Fruit fly (Drosophila melanogaster) whole organism, wandering third instar larva: ENCODE results near the gene CG15141.

Source experiments
- Abd-B ChIP-seq: fragments of >200 bp; optimal IDR thresholded peaks from 2 replicates; lab custom pipeline; 2017; ENCODE audit warnings: missing biosample characterization, missing genetic modification characterization
- CG32264 ChIP-seq: fragments of 200-800 bp; sonication (Bioruptor generic); optimal IDR thresholded peaks from 2 replicates; lab custom pipeline; 2016; ENCODE audit warnings: missing biosample characterization, missing genetic modification characterization
- CG9705 ChIP-seq: fragments of 200-800 bp; sonication (Bioruptor generic); optimal IDR thresholded peaks from 2 replicates; lab custom pipeline; 2018; ENCODE audit warnings: missing biosample characterization, mild to moderate bottlenecking, missing genetic modification characterization
- CrebA ChIP-seq: fragments of 200-800 bp; sonication (Bioruptor generic); optimal IDR thresholded peaks from 2 replicates; lab custom pipeline; 2016; ENCODE audit warnings: missing biosample characterization, mild to moderate bottlenecking, missing genetic modification characterization, borderline replicate concordance
- Dfd ChIP-seq: fragments of >200 bp; optimal IDR thresholded peaks from 2 replicates; lab custom pipeline; 2017; ENCODE audit warnings: missing biosample characterization, missing genetic modification characterization
- Dif ChIP-seq: fragments of 200-275, 200-300 bp; sonication (Bioruptor generic); optimal IDR thresholded peaks from 2 replicates; lab custom pipeline; 2018; ENCODE audit warnings: missing biosample characterization, missing genetic modification characterization; ENCODE audit not compliant: partially characterized antibody
- GATAd ChIP-seq: sonication (Bioruptor generic); optimal IDR thresholded peaks from 2 replicates; lab custom pipeline; 2016; ENCODE audit warnings: missing biosample characterization, missing genetic modification characterization
- HLH106 ChIP-seq: fragments of 200-800 bp; optimal IDR thresholded peaks from 3 replicates; lab custom pipeline; 2019; ENCODE audit warnings: missing biosample characterization, mild to moderate bottlenecking, missing genetic modification characterization, moderate library complexity
- Hnf4 ChIP-seq: fragments of 200-800 bp; sonication (Bioruptor generic); optimal IDR thresholded peaks from 2 replicates; lab custom pipeline; 2016; ENCODE audit warnings: missing biosample characterization, mild to moderate bottlenecking, missing genetic modification characterization
- Hr78 ChIP-seq: fragments of >200 bp; optimal IDR thresholded peaks from 2 replicates; lab custom pipeline; 2017; ENCODE audit warnings: missing biosample characterization, missing genetic modification characterization
- Hr83 ChIP-seq: fragments of 200-300 bp; sonication (Bioruptor generic); optimal IDR thresholded peaks from 2 replicates; lab custom pipeline; 2016; ENCODE audit warnings: missing biosample characterization, mild to moderate bottlenecking, missing genetic modification characterization, moderate library complexity; ENCODE audit not compliant: poor library complexity, severe bottlenecking
- Jra ChIP-seq: sonication (Bioruptor generic); optimal IDR thresholded peaks from 2 replicates; lab custom pipeline; 2016; ENCODE audit warnings: missing biosample characterization, missing genetic modification characterization
- Myc ChIP-seq: fragments of >200 bp; optimal IDR thresholded peaks from 2 replicates; lab custom pipeline; 2017
- N ChIP-seq: fragments of >200 bp; optimal IDR thresholded peaks from 2 replicates; lab custom pipeline; 2018; ENCODE audit warnings: missing biosample characterization, missing external identifiers, missing genetic modification characterization
- OdsH ChIP-seq: fragments of 200-800 bp; sonication (Bioruptor generic); optimal IDR thresholded peaks from 2 replicates; lab custom pipeline; 2016; ENCODE audit warnings: missing biosample characterization, mild to moderate bottlenecking, missing genetic modification characterization
- Sp1 ChIP-seq: fragments of 200-800 bp; sonication (Bioruptor generic); optimal IDR thresholded peaks from 3 replicates; lab custom pipeline; 2019; ENCODE audit warnings: missing biosample characterization, mild to moderate bottlenecking, missing genetic modification characterization, moderate library complexity
- Vsx2 ChIP-seq: fragments of 200-300, 225-300 bp; sonication (Bioruptor generic); optimal IDR thresholded peaks from 2 replicates; lab custom pipeline; 2018; ENCODE audit warnings: missing biosample characterization, missing genetic modification characterization; ENCODE audit not compliant: partially characterized antibody
- br ChIP-seq: fragments of 200-800 bp; sonication (Bioruptor generic); optimal IDR thresholded peaks from 2 replicates; lab custom pipeline; 2016; ENCODE audit warnings: missing biosample characterization, missing genetic modification characterization
- brk ChIP-seq: fragments of 200-800 bp; sonication (Bioruptor generic); optimal IDR thresholded peaks from 2 replicates; lab custom pipeline; 2016; ENCODE audit warnings: missing biosample characterization, mild to moderate bottlenecking, missing genetic modification characterization
- dl ChIP-seq, 2 experiments: fragments of 175-275, 200-275 bp in 1 of 2; fragments of 200-275 bp in 1 of 2; sonication (Bioruptor generic); optimal IDR thresholded peaks; lab custom pipeline; 2018; ENCODE audit warnings: mild to moderate bottlenecking in 2 of 2, missing biosample characterization in 2 of 2, missing genetic modification characterization in 2 of 2, moderate library complexity in 2 of 2; ENCODE audit not compliant: partially characterized antibody in 2 of 2, insufficient read depth in 1 of 2
- dmrt93B ChIP-seq: fragments of 200-800 bp; sonication (Bioruptor generic); optimal IDR thresholded peaks from 2 replicates; lab custom pipeline; 2018; ENCODE audit warnings: missing biosample characterization, mild to moderate bottlenecking, missing genetic modification characterization
- dsf ChIP-seq: sonication (Bioruptor generic); optimal IDR thresholded peaks from 2 replicates; lab custom pipeline; 2016; ENCODE audit warnings: missing biosample characterization, missing genetic modification characterization, borderline replicate concordance
- ey ChIP-seq: fragments of 200-800 bp; sonication (Bioruptor generic); optimal IDR thresholded peaks from 2 replicates; lab custom pipeline; 2016; ENCODE audit warnings: missing biosample characterization, missing genetic modification characterization
- foxo ChIP-seq, 2 experiments: fragments of 200-800 bp; sonication (Bioruptor generic); optimal IDR thresholded peaks; 2 replicates in 1 of 2; 3 replicates in 1 of 2; lab custom pipeline; 2016 to 2017; ENCODE audit warnings: missing biosample characterization in 2 of 2, missing genetic modification characterization in 2 of 2
- fru ChIP-seq: fragments of 200-800 bp; sonication (Bioruptor generic); optimal IDR thresholded peaks from 3 replicates; lab custom pipeline; 2016; ENCODE audit warnings: missing biosample characterization, mild to moderate bottlenecking, missing genetic modification characterization
- h ChIP-seq: fragments of 200-800 bp; sonication (Bioruptor generic); optimal IDR thresholded peaks from 3 replicates; lab custom pipeline; 2016; ENCODE audit warnings: missing biosample characterization, mild to moderate bottlenecking, missing genetic modification characterization
- jim ChIP-seq: fragments of 175-275, 200-325 bp; sonication (Bioruptor generic); optimal IDR thresholded peaks from 2 replicates; lab custom pipeline; 2016; ENCODE audit warnings: missing biosample characterization, mild to moderate bottlenecking, missing genetic modification characterization
- lola ChIP-seq: fragments of >200 bp; optimal IDR thresholded peaks from 2 replicates; lab custom pipeline; 2017; ENCODE audit warnings: missing biosample characterization, missing genetic modification characterization
- pan ChIP-seq: fragments of >200 bp; optimal IDR thresholded peaks from 2 replicates; lab custom pipeline; 2017
- psq ChIP-seq: fragments of 200-800 bp; sonication (Bioruptor generic); optimal IDR thresholded peaks from 3 replicates; lab custom pipeline; 2017; ENCODE audit warnings: missing biosample characterization, mild to moderate bottlenecking, missing genetic modification characterization, moderate library complexity
- rgr ChIP-seq: fragments of 200-800 bp; sonication (Bioruptor generic); optimal IDR thresholded peaks from 3 replicates; lab custom pipeline; 2016; ENCODE audit warnings: missing biosample characterization, mild to moderate bottlenecking, missing genetic modification characterization
- sage ChIP-seq: fragments of 200-800 bp; sonication (Bioruptor generic); optimal IDR thresholded peaks from 2 replicates; lab custom pipeline; 2016; ENCODE audit warnings: missing biosample characterization, mild to moderate bottlenecking, missing genetic modification characterization
- sv ChIP-seq: fragments of 200-800 bp; sonication (Bioruptor generic); optimal IDR thresholded peaks from 3 replicates; lab custom pipeline; 2016; ENCODE audit warnings: missing biosample characterization, missing genetic modification characterization
- tai ChIP-seq: sonication (Bioruptor generic); optimal IDR thresholded peaks from 2 replicates; lab custom pipeline; 2016; ENCODE audit warnings: missing biosample characterization, missing genetic modification characterization
- usp ChIP-seq: fragments of >200 bp; optimal IDR thresholded peaks from 2 replicates; lab custom pipeline; 2017; ENCODE audit warnings: missing biosample characterization, missing genetic modification characterization
- woc ChIP-seq: sonication (Bioruptor generic); optimal IDR thresholded peaks from 2 replicates; lab custom pipeline; 2016; ENCODE audit warnings: missing biosample characterization, mild to moderate bottlenecking, missing genetic modification characterization

CG15141 gene

DNA sequence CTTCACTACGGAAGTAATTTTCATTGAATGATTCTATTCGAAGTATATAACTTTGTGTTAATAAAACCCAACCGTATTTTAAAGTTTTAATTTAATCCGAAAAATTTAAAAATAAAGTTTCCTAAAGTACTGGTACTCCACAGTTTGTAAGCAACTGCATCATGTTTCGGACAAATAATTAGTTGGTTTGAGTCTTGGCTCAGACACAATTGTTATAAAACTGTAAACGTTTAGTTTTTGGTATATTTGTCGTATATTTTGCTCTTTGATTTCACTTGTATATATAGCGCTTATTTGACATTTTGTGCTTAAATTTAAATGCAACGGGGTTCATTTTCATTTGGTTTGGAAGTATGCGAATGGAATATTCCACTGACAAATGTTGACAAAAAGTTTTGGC lies 41.9 kb upstream of the CG15141 start:
- TF ChIP-seq Myc (lab: Kevin White, UChicago) (peak; percentile 89), HLH106 (tag; lab: Kevin White, UChicago) (no peak), Dif (GFP tag; lab: Kevin White, UChicago) (peak; percentile 13)
- TF ChIP-seq, all 38 proteins: peak for 2

DNA sequence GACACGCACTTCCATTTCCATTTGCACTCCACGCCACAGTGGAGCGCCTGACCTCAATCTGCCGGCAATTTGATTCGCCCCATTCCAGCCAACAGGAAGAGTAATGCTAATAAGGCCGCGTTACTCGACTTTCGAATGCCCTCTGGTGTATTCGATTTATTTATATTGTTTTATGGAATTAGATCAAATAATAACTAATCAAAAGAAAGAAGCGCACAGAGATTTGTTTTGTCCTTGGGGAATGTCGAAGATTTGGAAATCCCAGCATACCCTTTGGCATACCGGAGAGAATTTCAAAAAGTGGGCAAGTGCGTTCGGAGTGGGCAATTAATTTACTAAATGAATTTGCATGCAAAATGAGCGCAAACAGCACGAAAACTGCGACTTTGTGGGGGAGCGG lies 35.6 kb upstream of the CG15141 start:
- no peak for TF ChIP-seq Abd-B (GFP tag; lab: Kevin White, UChicago)
- TF ChIP-seq br (GFP tag; lab: Kevin White, UChicago) = no peak
- TF ChIP-seq ey (GFP tag; lab: Kevin White, UChicago) = no peak
- TF ChIP-seq pan (lab: Kevin White, UChicago) = no peak
- TF ChIP-seq fru = no peak
- TF ChIP-seq Hr83 (GFP tag; lab: Kevin White, UChicago) = no peak
- TF ChIP-seq Dfd = no peak
- no peak for TF ChIP-seq Vsx2 (GFP tag; lab: Kevin White, UChicago)
- no peak for TF ChIP-seq GATAd (GFP tag; lab: Kevin White, UChicago)
- no peak for TF ChIP-seq Dif (GFP tag; lab: Kevin White, UChicago)
- no peak for TF ChIP-seq Sp1 (GFP tag; lab: Kevin White, UChicago)
- no peak for TF ChIP-seq brk (GFP tag; lab: Kevin White, UChicago)

DNA sequence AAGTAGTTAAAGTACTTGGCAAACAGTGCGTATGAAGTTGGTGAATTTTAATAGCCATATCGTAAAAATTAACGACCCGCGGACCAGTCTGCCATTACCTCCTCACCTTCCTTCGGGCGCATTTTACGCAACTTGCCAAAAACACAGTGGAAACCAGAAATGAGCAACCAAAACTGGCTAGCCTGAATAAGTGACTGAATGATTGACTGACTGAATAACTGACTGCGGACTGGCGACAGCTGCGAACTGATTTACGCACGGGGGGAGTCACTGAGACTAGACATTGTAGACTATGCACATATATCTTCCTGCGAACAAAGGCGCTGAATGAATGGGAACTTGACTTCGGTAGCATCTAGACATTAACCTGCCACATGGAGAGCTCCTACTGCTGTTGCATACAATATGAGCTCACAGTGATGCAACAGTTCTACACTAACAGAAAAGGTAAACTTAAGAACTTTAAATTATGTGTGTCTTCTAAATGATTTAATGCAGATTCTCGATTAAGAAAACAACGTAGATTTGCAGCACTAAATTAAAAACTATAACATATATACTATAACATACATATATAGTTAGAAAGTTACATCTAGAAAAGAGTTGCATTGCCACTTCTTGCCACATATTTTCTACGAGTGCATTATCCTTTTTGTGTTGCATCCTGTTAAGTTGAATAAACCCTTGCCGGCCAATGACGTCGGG lies 34.3 kb upstream of the CG15141 start:
- TF ChIP-seq N (GFP tag; lab: Kevin White, UChicago) (no peak), usp (GFP tag; lab: Kevin White, UChicago) (no peak), OdsH (GFP tag; lab: Kevin White, UChicago) (no peak), woc (GFP tag; lab: Kevin White, UChicago) (no peak), pan (lab: Kevin White, UChicago) (no peak), tai (GFP tag; lab: Kevin White, UChicago) (no peak), Hnf4 (no peak), br (GFP tag; lab: Kevin White, UChicago) (no peak), Myc (lab: Kevin White, UChicago) (no peak), GATAd (GFP tag; lab: Kevin White, UChicago) (no peak), dsf (GFP tag; lab: Kevin White, UChicago) (no peak), foxo (GFP tag; optimal IDR thresholded peaks at IDR 0.05; lab: Kevin White, UChicago) (no peak), dl (GFP tag; optimal IDR thresholded peaks at IDR 0.05; lab: Kevin White, UChicago; ENCODE audit: insufficient read depth in 1 of 2, partially characterized antibody in 2 of 2) (no peak), CrebA (GFP tag; lab: Kevin White, UChicago) (no peak), jim (GFP tag; lab: Kevin White, UChicago) (no peak), Hr83 (GFP tag; lab: Kevin White, UChicago) (no peak), CG9705 (GFP tag; lab: Kevin White, UChicago) (no peak), fru (no peak), brk (GFP tag; lab: Kevin White, UChicago) (no peak)

- TF ChIP-seq Dfd (no peak), psq (GFP tag; lab: Kevin White, UChicago) (no peak), foxo (GFP tag; optimal IDR thresholded peaks at IDR 0.05; lab: Kevin White, UChicago) (no peak)
Measured at dm6 chr2L:17377818-17378217, 32.6 kb upstream of the CG15141 start.

- TF ChIP-seq jim (GFP tag; lab: Kevin White, UChicago) (no peak), dmrt93B (GFP tag; lab: Kevin White, UChicago) (peak; percentile 10), sage (no peak), h (peak; percentile 62), Dif (GFP tag; lab: Kevin White, UChicago) (no peak), psq (GFP tag; lab: Kevin White, UChicago) (peak; percentile 60), Hr78 (GFP tag; lab: Kevin White, UChicago) (no peak), dl (GFP tag; optimal IDR thresholded peaks at IDR 0.05; lab: Kevin White, UChicago; ENCODE audit: insufficient read depth in 1 of 2, partially characterized antibody in 2 of 2) (no peak), sv (peak; percentile 91), HLH106 (tag; lab: Kevin White, UChicago) (peak; percentile 70), lola (GFP tag; lab: Kevin White, UChicago) (no peak), rgr (GFP tag; lab: Kevin White, UChicago) (peak; percentile 74), tai (GFP tag; lab: Kevin White, UChicago) (peak; percentile 55), CG32264 (GFP tag; lab: Kevin White, UChicago) (peak; percentile 12), dsf (GFP tag; lab: Kevin White, UChicago) (no peak), pan (lab: Kevin White, UChicago) (no peak), CG9705 (GFP tag; lab: Kevin White, UChicago) (no peak), CrebA (GFP tag; lab: Kevin White, UChicago) (no peak), Jra (peak; percentile 54), Hr83 (GFP tag; lab: Kevin White, UChicago) (peak; percentile 76), br (GFP tag; lab: Kevin White, UChicago) (peak; percentile 64), GATAd (GFP tag; lab: Kevin White, UChicago) (no peak), woc (GFP tag; lab: Kevin White, UChicago) (no peak), N (GFP tag; lab: Kevin White, UChicago) (no peak), Dfd (no peak), Sp1 (GFP tag; lab: Kevin White, UChicago) (peak; percentile 57), Hnf4 (peak; percentile 79)
Measured at dm6 chr2L:17378767-17379301, 31.6 kb upstream of the CG15141 start.
